Worm (Caenorhabditis elegans) whole organism, late embryonic: ENCODE results near the gene R148.4.

Experiments used
- ceh-22 ChIP-seq: sonication (generic microtip); optimal IDR thresholded peaks from 2 replicates; lab custom pipeline; 2017; ENCODE audit warnings: missing biosample characterization, missing genetic modification characterization
- nfya-1 ChIP-seq: sonication (generic microtip); optimal IDR thresholded peaks from 2 replicates; lab custom pipeline; 2017; ENCODE audit warnings: missing genetic modification characterization, mild to moderate bottlenecking, missing compliant biosample characterization, antibody characterized with exemption, moderate library complexity
- pha-4 ChIP-seq: fragments of 150-350 bp; optimal IDR thresholded peaks from 2 replicates; lab custom pipeline; 2018; ENCODE audit warnings: missing biosample characterization, missing genetic modification reagents, missing genetic modification characterization
- rnt-1 ChIP-seq: sonication (generic microtip); optimal IDR thresholded peaks from 2 replicates; lab custom pipeline; 2016; ENCODE audit warnings: missing genetic modification characterization, missing compliant biosample characterization

- TF ChIP-seq rnt-1 (tag; lab: Kevin White, UChicago) (no peak), pha-4 (tag; lab: Kevin White, UChicago) (no peak), ceh-22 (tag; lab: Kevin White, UChicago) (no peak), nfya-1 (tag; lab: Kevin White, UChicago) (no peak)
Observed at ce11 chrIII:3152848-3153247, 18.5 kb upstream of the R148.4 start, which contains the start of gene C44B11.6.
